Worm (Caenorhabditis elegans): ENCODE measurements around the gene srm-4.

DNA sequence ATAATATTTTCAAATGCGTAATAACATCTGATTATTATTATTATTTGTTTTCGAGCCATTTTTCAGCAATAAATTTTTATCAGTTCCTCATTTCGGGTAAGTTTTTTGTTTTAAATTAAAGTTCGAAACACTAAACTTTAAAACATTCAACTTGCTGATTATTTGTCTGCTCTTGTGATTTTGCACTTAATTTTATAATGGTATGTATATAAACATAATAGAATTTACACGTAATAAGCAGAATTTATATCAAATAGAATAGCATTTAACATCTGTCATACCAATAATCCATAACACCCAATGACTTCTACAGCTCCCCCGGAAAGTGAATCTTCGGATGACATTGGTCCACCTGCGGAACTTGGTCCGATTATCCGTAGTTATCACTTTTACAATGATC, at the start of gene srm-4:
- TF ChIP-seq ztf-23 (GFP tag; IDR thresholded peaks at IDR 0.05) (no peak), klf-2 (GFP tag; conservative IDR thresholded peaks at IDR 0.05) (no peak)
